Fruit fly (Drosophila melanogaster): ENCODE data around the gene org-1.
A peak's percentile ranks its signal among the peaks of the same experiment; 100 is the strongest.

Gene org-1

DNA sequence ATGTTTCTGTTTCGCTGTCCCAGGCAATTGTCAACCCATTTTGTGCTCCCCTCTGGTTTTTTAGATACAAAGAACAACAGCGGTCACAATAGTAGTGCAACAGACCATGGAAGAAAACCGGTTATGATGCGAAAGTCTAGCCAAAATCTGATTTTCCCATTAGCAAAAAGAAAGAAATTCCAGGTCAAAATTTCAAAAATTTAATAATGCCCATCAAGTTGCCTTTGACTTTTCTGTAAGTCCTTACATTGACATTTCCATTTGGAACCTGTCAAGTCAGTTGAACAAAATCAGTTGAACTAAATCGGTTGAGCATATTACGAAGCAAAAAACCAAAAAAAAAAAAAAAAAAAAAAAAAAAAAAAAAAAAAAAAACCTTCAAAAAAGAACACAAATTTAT is 37.9 kb downstream of the org-1 start:
- TF ChIP-seq CG17801 (GFP tag; optimal IDR thresholded peaks at IDR 0.05; ENCODE audit: partially characterized antibody), result no peak

DNA sequence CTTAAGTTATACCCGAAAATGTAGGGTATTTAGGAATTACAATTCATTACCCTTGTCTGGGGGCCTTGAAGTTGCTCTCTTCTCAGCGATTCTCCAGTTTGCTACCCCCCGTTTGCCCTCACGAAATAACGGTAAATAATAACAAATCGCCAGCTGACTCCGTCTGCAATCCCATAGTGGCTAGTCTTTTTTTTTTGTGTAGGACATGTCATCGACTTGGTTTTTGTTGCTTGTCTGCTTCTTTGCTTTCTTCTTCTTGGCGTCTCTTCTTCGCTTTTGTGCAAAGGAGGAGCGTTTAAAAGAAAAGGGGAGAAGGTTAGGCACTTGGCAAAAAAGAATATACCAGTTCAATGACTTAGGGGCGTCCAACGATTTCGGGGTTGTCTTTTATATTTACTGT is 38.7 kb downstream of the org-1 start:
- no peak for TF ChIP-seq CG17801 (GFP tag; optimal IDR thresholded peaks at IDR 0.05; ENCODE audit: partially characterized antibody)

DNA sequence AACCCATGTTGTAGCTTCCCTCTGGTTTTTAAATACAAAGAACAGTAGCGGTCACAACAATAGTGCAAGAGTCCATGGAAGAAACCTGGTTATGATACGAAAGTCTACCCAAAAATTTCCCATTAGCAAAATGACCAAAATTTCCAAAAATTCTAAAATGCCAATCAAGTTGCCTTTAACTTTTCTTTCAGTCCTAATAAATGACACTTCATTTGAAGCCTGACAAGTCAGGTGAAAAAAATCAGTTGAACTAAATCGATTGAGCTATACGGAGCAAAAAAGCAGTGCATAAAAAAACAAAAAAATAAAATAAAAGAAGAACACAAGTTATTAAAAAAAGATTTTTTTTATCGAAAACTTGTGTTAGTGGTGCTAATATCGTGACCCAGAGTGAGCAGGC is 39.3 kb downstream of the org-1 start:
- no peak for TF ChIP-seq CG17801 (GFP tag; optimal IDR thresholded peaks at IDR 0.05; ENCODE audit: partially characterized antibody)

DNA sequence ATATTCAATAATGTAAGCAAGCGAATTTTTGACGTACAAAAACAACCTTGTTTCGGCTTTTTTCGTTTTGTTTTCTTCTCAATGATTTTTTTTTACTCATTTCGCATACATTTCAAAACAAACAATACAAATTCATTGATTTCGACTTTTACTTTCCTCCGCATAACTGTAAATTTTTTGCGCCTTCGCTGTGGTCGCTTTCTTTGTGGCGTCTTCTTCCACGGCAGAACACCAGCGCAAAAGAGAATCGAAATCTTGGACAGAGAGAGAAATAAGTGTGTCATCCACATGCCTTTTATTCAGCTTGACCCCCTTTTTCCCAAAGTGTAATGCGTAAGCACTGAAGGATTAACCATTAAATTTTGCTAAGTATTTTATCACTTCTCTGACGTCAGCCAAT is 40.5 kb downstream of the org-1 start:
- TF ChIP-seq CG17801 (GFP tag; optimal IDR thresholded peaks at IDR 0.05; ENCODE audit: partially characterized antibody), result no peak

DNA sequence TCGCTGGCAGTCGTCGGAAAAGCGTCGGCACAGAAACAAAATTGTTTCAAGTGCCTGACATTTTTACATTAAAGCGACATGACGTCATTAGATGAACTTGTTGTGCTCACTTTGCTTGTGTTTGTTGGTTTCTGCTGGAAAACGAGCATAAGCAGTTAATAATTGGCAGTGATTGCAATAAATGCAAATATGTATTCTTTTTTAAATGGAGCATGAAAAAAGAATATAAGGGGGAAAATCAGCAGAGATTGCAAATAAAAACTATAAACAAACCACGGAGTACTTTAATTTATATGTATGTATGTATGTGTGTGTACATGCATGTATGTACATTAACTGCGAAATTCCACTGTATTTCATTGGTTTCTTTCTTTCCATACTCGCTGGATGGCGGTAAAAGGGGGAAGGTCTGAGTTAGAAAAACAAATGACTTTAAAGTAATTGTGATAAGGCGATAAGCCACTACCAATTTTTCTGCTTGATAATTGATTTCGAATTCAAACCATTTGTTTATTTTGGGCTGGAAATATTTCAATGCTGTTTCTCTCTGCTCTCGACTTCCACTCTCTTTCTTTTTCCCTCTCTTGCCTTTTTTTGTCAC is 41.3 kb downstream of the org-1 start:
- TF ChIP-seq CG17801 (GFP tag; optimal IDR thresholded peaks at IDR 0.05; ENCODE audit: partially characterized antibody), result peak; percentile 53

DNA sequence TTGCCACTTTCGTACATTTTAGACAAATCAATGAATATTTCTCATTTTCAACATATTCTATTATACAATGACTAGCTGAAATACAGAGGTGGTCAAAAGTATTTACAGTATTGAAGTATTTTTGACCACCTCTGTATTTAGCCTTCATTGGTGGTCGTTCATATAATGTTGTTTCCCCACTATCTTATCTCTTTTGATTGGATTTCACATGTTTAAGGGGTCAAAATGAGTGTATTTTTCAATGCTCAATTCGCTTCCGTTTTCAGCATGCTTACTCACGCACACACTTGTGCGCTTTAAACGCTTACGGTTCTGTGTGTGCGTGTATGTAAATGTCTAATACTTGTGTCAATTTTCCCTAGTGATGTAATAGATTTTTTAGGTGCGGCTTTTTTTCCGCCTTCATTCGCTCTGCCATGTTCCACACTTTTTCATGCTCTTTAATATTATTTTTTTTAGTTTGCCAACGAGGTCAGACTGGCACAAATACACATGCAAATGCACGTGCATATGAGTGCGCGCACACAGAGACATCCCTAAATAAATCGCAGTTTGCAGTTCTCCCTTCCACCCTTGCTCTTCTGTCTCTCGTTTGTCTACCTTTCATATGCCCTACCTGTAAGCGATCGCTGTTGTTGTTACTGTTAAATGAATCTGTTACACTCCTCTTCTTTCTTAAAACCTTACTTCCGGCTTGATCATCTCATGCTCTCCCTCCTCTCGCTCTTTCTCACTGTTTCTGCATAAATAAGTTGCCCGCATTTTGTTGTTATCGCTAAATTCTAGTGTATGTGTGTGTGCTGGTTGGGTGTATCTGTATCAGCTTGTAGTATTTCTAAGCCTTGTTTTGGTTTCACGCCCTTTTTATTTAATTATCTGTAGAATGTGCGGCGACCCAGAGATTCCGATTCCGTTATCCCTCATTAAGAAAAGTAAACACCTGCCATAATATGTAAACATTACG is 42.4 kb downstream of the org-1 start:
- TF ChIP-seq CG17801 (GFP tag; optimal IDR thresholded peaks at IDR 0.05; ENCODE audit: partially characterized antibody), result peak; percentile 54

DNA sequence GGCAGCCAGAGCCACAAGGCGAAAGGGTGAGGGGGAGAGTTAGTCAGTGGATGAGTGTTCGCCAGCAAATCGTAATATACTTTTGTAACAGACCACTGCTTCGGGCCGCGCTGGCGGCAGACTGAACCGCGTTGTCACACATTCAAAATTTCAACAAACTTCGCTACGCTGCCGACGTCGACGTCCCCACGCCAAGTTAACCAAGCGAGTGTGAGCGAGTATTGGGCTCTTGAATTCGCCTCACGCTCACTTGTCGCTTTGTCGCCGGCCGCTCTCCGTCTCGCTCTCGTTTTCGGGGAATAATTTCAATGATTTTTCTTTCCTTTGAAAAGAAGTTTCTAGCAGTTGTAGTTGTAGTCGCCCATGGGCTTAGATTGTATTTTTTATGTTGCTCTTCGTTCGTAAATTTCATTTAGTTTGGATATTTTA is 43.3 kb downstream of the org-1 start, which contains the start of gene lawc:
lawc (minus strand) TSS at position 127 of the 429 bp plus-strand sequence.
- peak; percentile 96 for TF ChIP-seq CG17801 (GFP tag; optimal IDR thresholded peaks at IDR 0.05; ENCODE audit: partially characterized antibody)

DNA sequence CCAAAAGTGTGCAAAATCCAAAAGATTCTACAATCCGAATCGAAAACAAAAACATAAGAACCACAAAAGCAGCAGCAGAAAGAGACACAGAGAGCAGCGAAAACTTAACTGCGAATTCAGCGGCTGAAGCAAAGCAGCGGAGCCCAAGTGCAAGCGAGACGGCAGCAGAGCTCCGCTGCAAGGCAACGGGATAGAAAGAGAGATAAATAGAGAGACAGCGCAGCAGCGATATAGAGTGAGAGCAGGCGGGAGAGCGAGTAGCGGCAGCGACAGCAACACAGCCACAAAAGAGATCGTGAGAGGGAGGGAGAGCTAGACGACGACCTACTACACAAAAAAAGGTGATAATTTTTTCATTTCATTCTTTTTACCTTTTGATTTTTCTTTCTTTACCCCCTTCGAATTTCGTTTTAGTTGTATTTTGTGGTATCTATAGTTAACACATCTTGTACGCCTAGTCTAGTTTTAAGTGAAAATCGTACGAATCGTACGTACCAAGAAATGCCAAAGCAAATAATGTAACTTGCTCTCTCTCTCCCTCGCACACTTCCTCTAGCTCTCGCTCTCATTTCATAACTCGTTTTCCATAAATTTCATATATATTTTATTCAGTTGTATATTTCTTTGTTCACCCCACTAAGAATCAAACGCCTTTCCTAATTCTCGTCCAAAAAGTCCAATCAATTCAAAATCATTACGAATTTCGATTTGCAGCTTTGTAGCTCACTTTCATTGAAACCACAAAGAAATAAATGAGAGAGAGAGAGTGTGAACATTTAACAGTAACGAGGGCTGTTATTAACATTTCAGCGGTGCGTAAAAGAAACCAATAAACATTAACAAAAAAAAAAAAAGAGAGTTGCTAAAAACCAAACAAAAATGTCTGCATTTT is 44.3 kb downstream of the org-1 start:
- peak; percentile 92 for TF ChIP-seq CG17801 (GFP tag; optimal IDR thresholded peaks at IDR 0.05; ENCODE audit: partially characterized antibody)

DNA sequence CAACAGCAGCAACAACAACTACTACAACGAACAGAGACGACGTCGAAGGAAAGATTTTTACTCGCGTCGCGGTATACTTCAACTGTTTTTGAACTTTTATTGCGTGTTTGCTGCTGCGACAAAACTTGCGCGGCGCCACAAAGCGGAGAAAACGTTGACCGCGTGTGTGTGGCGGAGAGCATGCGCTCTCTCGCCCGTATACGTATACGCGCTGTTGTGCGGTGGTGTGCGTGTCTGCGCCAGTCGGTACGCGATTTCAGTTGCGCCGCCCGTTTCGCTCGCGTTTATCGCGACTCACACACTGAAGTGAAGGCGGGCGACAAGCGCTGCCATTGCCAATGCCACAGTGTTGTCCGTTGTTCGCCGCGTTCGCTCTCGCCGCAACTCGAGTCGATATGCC is 45.1 kb downstream of the org-1 start:
- TF ChIP-seq CG17801 (GFP tag; optimal IDR thresholded peaks at IDR 0.05; ENCODE audit: partially characterized antibody), result peak; percentile 99

DNA sequence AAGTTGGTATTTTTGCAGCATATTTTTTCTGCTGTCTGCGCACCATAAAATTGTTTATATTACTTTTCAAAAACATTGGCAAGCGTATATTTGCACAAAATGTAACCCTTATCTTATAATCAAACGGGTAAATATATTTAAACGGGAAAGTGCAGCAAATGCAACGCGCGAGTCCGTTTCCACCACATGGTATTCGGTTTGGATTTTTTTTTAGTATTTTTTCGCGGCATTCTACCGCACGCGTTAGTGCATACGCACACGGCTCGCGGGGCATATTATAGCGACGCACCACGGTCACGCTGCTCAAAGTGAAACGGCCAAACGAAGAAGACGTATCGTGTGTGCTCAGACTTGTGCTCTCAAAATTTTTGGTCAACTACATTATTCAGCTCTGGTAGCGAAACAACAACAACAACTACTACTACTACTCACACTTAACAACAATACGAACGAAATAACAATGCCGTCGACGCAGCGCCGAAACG is 45.9 kb downstream of the org-1 start, which contains the start of gene Trf2:
Trf2 (plus strand) TSS at position 302 of the 485 bp plus-strand sequence.
- TF ChIP-seq CG17801 (GFP tag; optimal IDR thresholded peaks at IDR 0.05; ENCODE audit: partially characterized antibody), result peak; percentile 1

DNA sequence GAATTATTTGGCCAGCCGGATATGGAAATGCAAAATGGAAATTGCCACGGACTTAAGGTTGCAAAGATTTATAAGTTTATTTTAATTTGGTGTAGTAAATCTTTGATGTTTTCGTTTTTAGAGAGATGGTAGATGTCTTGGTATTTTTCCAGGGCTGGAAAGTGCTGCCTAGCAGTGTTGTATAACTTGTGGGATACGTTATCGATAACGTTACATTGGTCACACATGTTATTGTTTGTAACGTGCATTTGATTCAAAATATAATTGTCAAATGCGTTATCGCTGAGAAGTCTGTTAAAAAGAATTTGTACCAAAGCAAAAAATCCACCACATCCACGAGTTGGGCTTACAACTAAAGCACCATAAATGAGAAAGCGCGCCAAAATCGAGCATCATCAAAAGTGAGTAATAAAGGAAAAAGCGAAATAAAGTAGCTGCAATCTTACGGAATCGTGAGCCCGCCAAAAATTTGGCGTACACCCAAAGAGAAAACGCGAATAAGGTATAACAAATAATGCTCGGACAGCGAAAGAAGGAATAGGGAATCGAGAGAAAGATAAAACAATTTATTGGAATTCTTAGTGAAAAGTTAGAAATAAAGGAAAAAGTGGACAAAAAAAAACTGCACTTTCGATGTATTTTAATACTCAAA is 47.6 kb downstream of the org-1 start, which contains the start of gene PIG-T:
PIG-T (minus strand) TSS at position 140 of the 652 bp plus-strand sequence.
- TF ChIP-seq CG17801 (GFP tag; optimal IDR thresholded peaks at IDR 0.05; ENCODE audit: partially characterized antibody), result peak; percentile 14

DNA sequence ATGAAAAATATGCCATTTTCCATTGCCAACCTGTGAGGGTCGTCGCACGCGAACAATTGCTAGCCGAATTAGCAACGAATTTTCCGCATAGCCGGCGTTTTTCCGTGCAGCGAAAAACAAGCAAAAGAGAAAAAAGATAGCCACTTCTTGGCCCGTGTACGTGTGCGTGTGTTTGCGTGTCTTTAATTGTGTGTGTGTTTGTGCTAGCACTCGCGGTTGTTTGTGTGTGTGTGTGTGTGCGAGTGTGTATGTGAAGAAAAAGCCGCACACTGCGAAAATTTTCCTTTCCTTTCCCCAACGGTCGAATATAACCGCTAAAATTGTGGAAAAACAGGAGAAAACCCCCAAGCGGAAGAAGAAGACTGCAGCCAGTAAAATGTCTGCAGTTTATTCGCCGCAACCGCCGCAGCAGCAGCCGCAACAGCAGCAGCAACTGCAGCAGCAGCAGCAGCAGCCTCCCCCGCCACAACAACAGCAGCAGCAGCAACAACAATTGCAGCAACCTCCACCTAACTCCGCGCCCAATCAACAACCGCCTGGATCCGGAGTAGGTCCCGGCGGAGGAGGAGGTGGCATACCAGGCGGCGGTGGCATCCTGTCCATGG is 55.7 kb downstream of the org-1 start:
- no peak for TF ChIP-seq CG17801 (GFP tag; optimal IDR thresholded peaks at IDR 0.05; ENCODE audit: partially characterized antibody)

DNA sequence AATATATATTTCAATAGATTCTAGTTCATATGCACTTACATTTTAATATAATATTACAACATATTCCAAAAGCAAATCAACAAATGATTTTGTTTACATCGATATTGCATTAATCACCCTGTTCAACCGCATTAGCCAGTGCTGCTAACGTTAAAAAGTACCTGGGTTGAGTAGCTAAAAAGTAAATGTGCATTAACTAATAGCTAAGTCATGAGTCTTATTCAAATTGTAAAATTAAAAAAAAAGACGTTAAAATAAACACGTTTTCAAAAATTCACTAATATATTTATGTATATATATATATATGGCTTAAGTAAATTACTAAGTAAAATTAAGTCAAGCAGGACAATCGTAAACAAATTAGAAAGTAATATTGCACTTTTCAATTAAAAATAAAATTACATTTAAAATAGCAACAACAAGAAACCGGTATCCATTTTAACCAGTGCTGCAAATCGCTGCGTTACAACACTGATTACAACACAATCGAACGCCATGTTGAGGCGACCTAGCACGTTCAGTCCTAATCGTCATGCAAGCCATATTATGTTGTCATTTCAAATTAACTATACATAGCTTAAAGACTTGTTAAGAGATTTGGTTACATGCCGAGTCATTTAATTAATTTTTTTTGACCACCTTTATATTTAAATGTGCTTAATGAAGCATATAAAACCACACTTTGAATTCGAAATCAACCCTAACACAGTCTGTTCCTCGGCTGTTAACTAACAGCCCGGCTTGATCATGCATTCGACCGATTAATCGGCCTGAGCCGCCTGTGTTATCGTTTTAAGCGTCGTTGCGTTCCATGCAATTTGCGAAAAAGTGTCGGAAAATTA is 56.5 kb downstream of the org-1 start, which contains the start of gene CG10555:
CG10555 (plus strand) TSS at position 764 of the 842 bp plus-strand sequence.
- TF ChIP-seq CG17801 (GFP tag; optimal IDR thresholded peaks at IDR 0.05; ENCODE audit: partially characterized antibody), result peak; percentile 92
